Fruit fly (Drosophila melanogaster) whole organism, pupa: ENCODE data around the gene CG42514.

ENCODE experiments used
- CG10348 ChIP-seq: fragments of 200-800 bp; sonication (Bioruptor generic); IDR thresholded peaks from 2 replicates; pipeline ENCODE4 v1.3.6; 2022; ENCODE audit warnings: missing biosample characterization, missing genetic modification characterization
- CG13204 ChIP-seq: fragments of 200-800 bp; sonication (Bioruptor generic); optimal IDR thresholded peaks from 2 replicates; lab custom pipeline; 2018; ENCODE audit warnings: missing biosample characterization, mild to moderate bottlenecking, missing genetic modification characterization, moderate library complexity
- CG15710 ChIP-seq: fragments of 200-800 bp; sonication (Bioruptor generic); optimal IDR thresholded peaks from 2 replicates; lab custom pipeline; 2018; ENCODE audit warnings: missing biosample characterization, mild to moderate bottlenecking, missing genetic modification characterization, moderate library complexity
- CG17806 ChIP-seq: fragments of 200-800 bp; sonication (Bioruptor generic); optimal IDR thresholded peaks from 2 replicates; lab custom pipeline; 2018; ENCODE audit warnings: missing biosample characterization, mild to moderate bottlenecking, missing genetic modification characterization, moderate library complexity
- CG34367 ChIP-seq: fragments of 200-800 bp; sonication (Bioruptor generic); optimal IDR thresholded peaks from 2 replicates; lab custom pipeline; 2018; ENCODE audit warnings: missing biosample characterization, mild to moderate bottlenecking, missing genetic modification characterization
- CG4496 ChIP-seq: fragments of 200-800 bp; sonication (Bioruptor generic); IDR thresholded peaks from 3 replicates; pipeline ENCODE4 v1.3.6; 2022; ENCODE audit warnings: missing biosample characterization, missing genetic modification characterization
- CG9948 ChIP-seq: fragments of 200-800 bp; sonication (Bioruptor generic); optimal IDR thresholded peaks from 2 replicates; lab custom pipeline; 2018; ENCODE audit warnings: missing biosample characterization, mild to moderate bottlenecking, missing genetic modification characterization, moderate library complexity
- D1 ChIP-seq: fragments of 200-800 bp; sonication (Bioruptor generic); optimal IDR thresholded peaks from 2 replicates; lab custom pipeline; 2018; ENCODE audit warnings: missing biosample characterization, mild to moderate bottlenecking, missing genetic modification characterization, moderate library complexity
- EcR ChIP-seq: fragments of 200-800 bp; sonication (Bioruptor generic); optimal IDR thresholded peaks from 3 replicates; lab custom pipeline; 2019; ENCODE audit warnings: missing biosample characterization, missing genetic modification characterization, mild to moderate bottlenecking, moderate library complexity, missing genetic modification reagents
- Pif1A ChIP-seq: fragments of 200-800 bp; sonication (Bioruptor generic); optimal IDR thresholded peaks from 3 replicates; lab custom pipeline; 2016; ENCODE audit warnings: missing biosample characterization, missing genetic modification characterization
- rn ChIP-seq: fragments of 200-800 bp; sonication (Bioruptor generic); IDR thresholded peaks from 2 replicates; pipeline ENCODE4 v1.3.6; 2022; ENCODE audit warnings: missing biosample characterization, missing genetic modification characterization

DNA sequence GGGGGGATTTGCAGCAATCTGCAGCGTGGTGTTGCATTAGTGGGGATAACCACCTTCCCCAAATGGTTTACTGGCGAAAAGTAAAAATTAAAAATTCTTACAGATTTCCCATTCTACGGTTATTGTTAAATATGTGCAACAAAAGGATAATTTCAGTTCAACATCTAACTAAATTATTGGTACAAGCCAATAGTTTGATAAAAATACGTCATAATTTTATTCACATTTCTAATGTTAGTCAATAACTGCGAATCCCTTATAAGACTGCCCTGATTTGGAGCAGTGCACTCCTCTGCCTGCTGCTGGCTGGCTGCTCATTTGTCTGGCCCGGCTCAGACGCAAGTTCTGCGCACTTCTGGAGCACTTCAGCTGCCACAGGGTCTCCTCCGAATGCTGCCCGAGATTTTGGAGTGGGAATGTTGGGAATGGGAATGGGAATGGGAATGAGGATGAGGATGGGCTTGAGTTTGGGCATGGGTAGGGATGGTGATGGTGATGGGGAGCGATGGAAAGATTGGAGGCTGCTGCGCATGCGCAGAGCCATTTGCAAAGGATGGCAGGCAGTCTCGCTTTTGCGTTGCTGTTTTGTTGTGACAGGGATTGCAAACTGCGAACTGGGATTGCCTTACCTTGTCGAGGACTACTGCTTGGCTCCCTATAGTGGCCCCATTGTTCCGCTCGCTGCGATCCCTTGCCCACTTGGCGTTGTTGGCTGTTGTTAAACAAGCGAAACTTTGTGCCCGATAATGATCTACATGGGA is 6.0 kb downstream of the CG42514 start:
- peak; percentile 55 for TF ChIP-seq EcR (GFP tag; lab: Kevin White, UChicago)
- TF ChIP-seq CG9948 (tag; lab: Kevin White, UChicago), result peak; percentile 76
- TF ChIP-seq D1 (tag; lab: Kevin White, UChicago), result peak; percentile 26
- TF ChIP-seq CG13204, result no peak
- peak; percentile 26 for TF ChIP-seq CG34367 (tag; lab: Kevin White, UChicago)
- TF ChIP-seq CG10348 (GFP tag; lab: Robert Waterston, UW), result no peak
- peak; percentile 31 for TF ChIP-seq CG15710 (tag; lab: Kevin White, UChicago)
- TF ChIP-seq rn (GFP tag; lab: Robert Waterston, UW), result no peak
- peak; percentile 16 for TF ChIP-seq Pif1A (GFP tag; lab: Kevin White, UChicago)
- peak; percentile 74 for TF ChIP-seq CG17806 (tag; lab: Kevin White, UChicago)
- no peak for TF ChIP-seq CG4496
